Worm (Caenorhabditis elegans) whole organism, L4 larva: Measurements from ENCODE around the gene cccp-1.
A peak's percentile ranks its signal among the peaks of the same experiment; 100 is the strongest.

Source experiments
- D1046.2 ChIP-seq: fragments of 200-800 bp; sonication (Bioruptor generic); IDR thresholded peaks from 2 replicates; pipeline ENCODE4 v1.3.6; 2022; ENCODE audit warnings: missing genetic modification characterization, missing compliant biosample characterization
- F44E2.7 ChIP-seq: fragments of 200-800 bp; sonication (Bioruptor generic); IDR thresholded peaks from 2 replicates; pipeline ENCODE4 v2.1.2; 2022; ENCODE audit warnings: missing genetic modification characterization, missing compliant biosample characterization
- F49E8.2 ChIP-seq: sonication (generic microtip); optimal IDR thresholded peaks from 2 replicates; lab custom pipeline; 2016; ENCODE audit warnings: missing compliant biosample characterization, mild to moderate bottlenecking, missing genetic modification characterization, borderline replicate concordance
- T20F7.1 ChIP-seq: fragments of 200-800 bp; sonication (Bioruptor generic); optimal IDR thresholded peaks from 2 replicates; lab custom pipeline; 2018; ENCODE audit warnings: mild to moderate bottlenecking, missing genetic modification characterization, missing compliant biosample characterization
- Y48G9A.11 ChIP-seq: fragments of 200-800 bp; sonication (Bioruptor generic); IDR thresholded peaks from 2 replicates; pipeline ENCODE4 v1.3.6; 2022; ENCODE audit warnings: missing genetic modification reagents, missing genetic modification characterization, missing compliant biosample characterization
- Y5F2A.4 ChIP-seq: fragments of 200-800 bp; sonication (Bioruptor generic); optimal IDR thresholded peaks from 2 replicates; lab custom pipeline; 2018; ENCODE audit warnings: mild to moderate bottlenecking, missing genetic modification characterization, missing compliant biosample characterization
- ZK337.2 ChIP-seq: fragments of 200-800 bp; sonication (Bioruptor generic); IDR thresholded peaks from 2 replicates; pipeline ENCODE4 v1.3.6; 2022; ENCODE audit warnings: missing genetic modification reagents, missing genetic modification characterization, missing compliant biosample characterization
- ZK546.5 ChIP-seq, 2 experiments: sonication (generic microtip); optimal IDR thresholded peaks; 2 replicates each; lab custom pipeline; 2017; ENCODE audit warnings: missing biosample characterization in 2 of 2, missing genetic modification characterization in 2 of 2
- aha-1 ChIP-seq: fragments of 150-350 bp; peaks from one replicate; lab custom pipeline; 2014; ENCODE audit warnings: missing biosample characterization, missing genetic modification characterization
- ama-1 ChIP-seq: fragments of 150-350 bp; optimal IDR thresholded peaks from 2 replicates; lab custom pipeline; 2014; ENCODE audit warnings: inconsistent platforms, mixed read lengths
- ceh-32 ChIP-seq: sonication (generic microtip); optimal IDR thresholded peaks from 2 replicates; lab custom pipeline; 2016; ENCODE audit warnings: mild to moderate bottlenecking, missing genetic modification characterization, missing compliant biosample characterization; ENCODE audit not compliant: poor library complexity
- ceh-44 ChIP-seq: fragments of 200-800 bp; sonication (Bioruptor generic); IDR thresholded peaks from 2 replicates; pipeline ENCODE4 v1.3.6; 2022; ENCODE audit warnings: missing genetic modification reagents, missing genetic modification characterization, missing compliant biosample characterization
- ceh-62 ChIP-seq: sonication (generic microtip); optimal IDR thresholded peaks from 2 replicates; lab custom pipeline; 2017; ENCODE audit warnings: missing biosample characterization, missing genetic modification characterization
- ceh-82 ChIP-seq: sonication (generic microtip); optimal IDR thresholded peaks from 2 replicates; lab custom pipeline; 2017; ENCODE audit warnings: missing biosample characterization, missing genetic modification characterization
- cey-2 ChIP-seq: sonication (generic microtip); optimal IDR thresholded peaks from 3 replicates; lab custom pipeline; 2017; ENCODE audit warnings: missing genetic modification characterization, mild to moderate bottlenecking, missing compliant biosample characterization, antibody characterized with exemption, borderline replicate concordance; ENCODE audit not compliant: insufficient read depth
- daf-16 ChIP-seq, 3 experiments: sonication (generic microtip); optimal IDR thresholded peaks; 2 replicates each; lab custom pipeline; 2016 to 2017; ENCODE audit warnings: missing genetic modification characterization in 3 of 3, missing genetic modification reagents in 3 of 3, mild to moderate bottlenecking in 2 of 3, missing compliant biosample characterization in 2 of 3, missing biosample characterization in 1 of 3, moderate library complexity in 1 of 3
- dmd-6 ChIP-seq: fragments of 200-800 bp; sonication (Bioruptor generic); IDR thresholded peaks from 2 replicates; pipeline ENCODE4 v1.3.6; 2022; ENCODE audit warnings: missing genetic modification reagents, missing genetic modification characterization, missing compliant biosample characterization
- dmd-9 ChIP-seq: fragments of 200-800 bp; sonication (Bioruptor generic); IDR thresholded peaks from 2 replicates; pipeline ENCODE4 v1.3.6; 2022; ENCODE audit warnings: missing genetic modification reagents, missing genetic modification characterization, missing compliant biosample characterization
- dve-1 ChIP-seq: sonication (generic microtip); optimal IDR thresholded peaks from 2 replicates; lab custom pipeline; 2017; ENCODE audit warnings: antibody characterized with exemption, mild to moderate bottlenecking, missing genetic modification characterization, missing compliant biosample characterization; ENCODE audit not compliant: insufficient read depth
- egl-27 ChIP-seq: sonication (generic microtip); optimal IDR thresholded peaks from 3 replicates; lab custom pipeline; 2017; ENCODE audit warnings: missing biosample characterization, missing genetic modification reagents, missing genetic modification characterization
- gei-8 ChIP-seq: fragments of 200-800 bp; sonication (Bioruptor generic); optimal IDR thresholded peaks from 2 replicates; lab custom pipeline; 2018; ENCODE audit warnings: mild to moderate bottlenecking, missing genetic modification characterization, missing compliant biosample characterization
- hlh-11 ChIP-seq: fragments of 200-800 bp; sonication (Bioruptor generic); optimal IDR thresholded peaks from 2 replicates; lab custom pipeline; 2018; ENCODE audit warnings: mild to moderate bottlenecking, missing genetic modification characterization, missing compliant biosample characterization
- lim-7 ChIP-seq: fragments of 200-800 bp; sonication (Bioruptor generic); IDR thresholded peaks from 2 replicates; pipeline ENCODE4 v1.3.6; 2022; ENCODE audit warnings: missing genetic modification characterization, missing compliant biosample characterization
- lin-29 ChIP-seq: fragments of 200-800 bp; sonication (Bioruptor generic); IDR thresholded peaks from 2 replicates; pipeline ENCODE4 v1.3.6; 2022; ENCODE audit warnings: missing genetic modification reagents, missing genetic modification characterization, missing compliant biosample characterization
- lin-38 ChIP-seq: fragments of 200-800 bp; sonication (Bioruptor generic); IDR thresholded peaks from 2 replicates; pipeline ENCODE4 v1.3.6; 2022; ENCODE audit warnings: missing genetic modification reagents, missing genetic modification characterization, missing compliant biosample characterization
- madf-5 ChIP-seq, 2 experiments: fragments of 200-800 bp; sonication (Bioruptor generic); IDR thresholded peaks; 2 replicates each; pipeline ENCODE4 v1.3.6; 2022; ENCODE audit warnings: missing compliant biosample characterization in 2 of 2, missing genetic modification characterization in 2 of 2
- madf-9 ChIP-seq: fragments of 200-800 bp; sonication (Bioruptor generic); conservative IDR thresholded peaks from 2 replicates; pipeline ENCODE4 v1.3.6; 2022; ENCODE audit warnings: missing genetic modification reagents, missing genetic modification characterization, missing compliant biosample characterization
- mdl-1 ChIP-seq, 2 experiments: fragments of 150-350 bp in 1 of 2; sonication (generic microtip) in 1 of 2; optimal IDR thresholded peaks; 2 replicates each; lab custom pipeline; 2014 to 2017; ENCODE audit warnings: missing biosample characterization in 2 of 2, missing genetic modification characterization in 2 of 2
- mep-1 ChIP-seq: fragments of 150-350 bp; sonication (generic microtip); optimal IDR thresholded peaks from 3 replicates; lab custom pipeline; 2014; ENCODE audit warnings: missing biosample characterization, missing genetic modification characterization
- mes-2 ChIP-seq: sonication (generic microtip); optimal IDR thresholded peaks from 2 replicates; lab custom pipeline; 2016; ENCODE audit warnings: missing genotype, mild to moderate bottlenecking, missing genetic modification characterization, missing compliant biosample characterization; ENCODE audit not compliant: poor library complexity, severe bottlenecking
- mxl-2 ChIP-seq: fragments of 200-800 bp; sonication (Bioruptor generic); conservative IDR thresholded peaks from 2 replicates; pipeline ENCODE4 v1.3.6; 2022; ENCODE audit warnings: missing genetic modification reagents, missing genetic modification characterization, missing compliant biosample characterization
- mxl-3 ChIP-seq: fragments of 200-800 bp; sonication (Bioruptor generic); optimal IDR thresholded peaks from 2 replicates; lab custom pipeline; 2018; ENCODE audit warnings: mild to moderate bottlenecking, missing genetic modification characterization, missing compliant biosample characterization
- nhr-10 ChIP-seq: fragments of 150-350 bp; optimal IDR thresholded peaks from 2 replicates; lab custom pipeline; 2014; ENCODE audit warnings: missing biosample characterization, missing genetic modification characterization
- nhr-111 ChIP-seq: fragments of 200-800 bp; sonication (Bioruptor generic); optimal IDR thresholded peaks from 2 replicates; lab custom pipeline; 2018; ENCODE audit warnings: mild to moderate bottlenecking, missing genetic modification characterization, missing compliant biosample characterization
- nhr-41 ChIP-seq: fragments of 200-800 bp; sonication (Bioruptor generic); IDR thresholded peaks from 2 replicates; pipeline ENCODE4 v1.3.6; 2022; ENCODE audit warnings: missing genetic modification reagents, missing genetic modification characterization, missing compliant biosample characterization
- nhr-6 ChIP-seq: fragments of 150-350 bp; optimal IDR thresholded peaks from 2 replicates; lab custom pipeline; 2014; ENCODE audit warnings: missing biosample characterization, missing genetic modification characterization
- nhr-76 ChIP-seq: fragments of 150-350 bp; optimal IDR thresholded peaks from 2 replicates; lab custom pipeline; 2014; ENCODE audit warnings: missing biosample characterization, missing genetic modification characterization
- nhr-77 ChIP-seq: fragments of 150-350 bp; optimal IDR thresholded peaks from 2 replicates; lab custom pipeline; 2014; ENCODE audit warnings: missing biosample characterization, missing genetic modification characterization
- pqm-1 ChIP-seq: sonication (generic microtip); optimal IDR thresholded peaks from 2 replicates; lab custom pipeline; 2017; ENCODE audit warnings: missing biosample characterization, missing genetic modification characterization
- rbr-2 ChIP-seq: sonication (generic microtip); optimal IDR thresholded peaks from 2 replicates; lab custom pipeline; 2016; ENCODE audit warnings: missing genotype, missing genetic modification characterization, missing compliant biosample characterization
- set-16 ChIP-seq: fragments of 200-800 bp; sonication (Bioruptor generic); IDR thresholded peaks from 2 replicates; pipeline ENCODE4 v1.3.6; 2022; ENCODE audit warnings: missing genetic modification reagents, missing genetic modification characterization, missing compliant biosample characterization
- skn-1 ChIP-seq: fragments of 150-350 bp; optimal IDR thresholded peaks from 2 replicates; lab custom pipeline; 2014; ENCODE audit warnings: missing biosample characterization, missing genetic modification characterization
- snpc-1.2 ChIP-seq: fragments of 200-800 bp; sonication (Bioruptor generic); IDR thresholded peaks from 2 replicates; pipeline ENCODE4 v1.3.6; 2022; ENCODE audit warnings: missing genetic modification reagents, missing genetic modification characterization, missing compliant biosample characterization
- snpc-4 ChIP-seq: fragments of 150-350 bp; optimal IDR thresholded peaks from 2 replicates; lab custom pipeline; 2014; ENCODE audit warnings: missing biosample characterization, missing genetic modification characterization
- tag-97 ChIP-seq: fragments of 200-800 bp; sonication (Bioruptor generic); IDR thresholded peaks from 2 replicates; pipeline ENCODE4 v1.3.6; 2022; ENCODE audit warnings: missing genetic modification characterization, missing compliant biosample characterization
- tra-1 ChIP-seq: fragments of 200-800 bp; sonication (Bioruptor generic); IDR thresholded peaks from 2 replicates; pipeline ENCODE4 v1.3.6; 2022; ENCODE audit warnings: missing genetic modification reagents, missing genetic modification characterization, missing compliant biosample characterization
- unc-39 ChIP-seq: sonication (generic microtip); optimal IDR thresholded peaks from 2 replicates; lab custom pipeline; 2017; ENCODE audit warnings: missing biosample characterization, missing genetic modification characterization
- unc-62 ChIP-seq, 3 experiments: fragments of 150-350 bp in 1 of 3; sonication (generic microtip); optimal IDR thresholded peaks in 2 of 3; peaks in 1 of 3; 1 replicate in 1 of 3; 2 replicates in 2 of 3; lab custom pipeline; 2014 to 2017; ENCODE audit warnings: missing biosample characterization in 3 of 3, missing genetic modification characterization in 3 of 3, missing genetic modification reagents in 3 of 3, missing genotype in 1 of 3
- zag-1 ChIP-seq: fragments of 150-350 bp; optimal IDR thresholded peaks from 2 replicates; lab custom pipeline; 2014; ENCODE audit warnings: missing biosample characterization, missing genetic modification characterization
- zfp-2 ChIP-seq: sonication (generic microtip); optimal IDR thresholded peaks from 2 replicates; lab custom pipeline; 2016; ENCODE audit warnings: mild to moderate bottlenecking, missing genetic modification characterization, missing compliant biosample characterization
- zfp-3 ChIP-seq: fragments of 200-800 bp; sonication (Bioruptor generic); conservative IDR thresholded peaks from 2 replicates; pipeline ENCODE4 v1.3.6; 2022; ENCODE audit warnings: missing genetic modification reagents, missing genetic modification characterization, missing compliant biosample characterization

The cccp-1 gene

ce11 chrIII:12424066-12424465 is 48.6 kb upstream of the cccp-1 start (continued):
- no peak for TF ChIP-seq Y48G9A.11 (GFP tag; lab: Robert Waterston, UW)
- no peak for TF ChIP-seq F44E2.7 (GFP tag; lab: Robert Waterston, UW)
- TF ChIP-seq mdl-1 (tag; optimal IDR thresholded peaks at IDR 0.05; lab: Kevin White, UChicago), result no peak
- no peak for TF ChIP-seq ceh-82
- no peak for TF ChIP-seq lin-38 (GFP tag; lab: Robert Waterston, UW)
- TF ChIP-seq egl-27 (tag; lab: Kevin White, UChicago), result no peak
- TF ChIP-seq nhr-77 (tag; lab: Kevin White, UChicago), result peak; percentile 70
- no peak for TF ChIP-seq gei-8
- no peak for TF ChIP-seq snpc-4 (tag; lab: Kevin White, UChicago)
- no peak for TF ChIP-seq mxl-3
- no peak for TF ChIP-seq lin-29 (GFP tag; lab: Robert Waterston, UW)
- no peak for TF ChIP-seq nhr-111 (GFP tag; lab: Kevin White, UChicago)
- TF ChIP-seq nhr-10 (tag; lab: Kevin White, UChicago), result no peak
- TF ChIP-seq mxl-2 (GFP tag; lab: Robert Waterston, UW), result no peak
- TF ChIP-seq ZK546.5 (tag; optimal IDR thresholded peaks at IDR 0.05; lab: Kevin White, UChicago), result no peak
- no peak for TF ChIP-seq ceh-62 (tag; lab: Kevin White, UChicago)
- no peak for TF ChIP-seq F49E8.2 (tag; lab: Kevin White, UChicago)
- no peak for TF ChIP-seq madf-9
- TF ChIP-seq nhr-41 (GFP tag; lab: Robert Waterston, UW), result no peak
- no peak for TF ChIP-seq D1046.2 (GFP tag; lab: Robert Waterston, UW)
- TF ChIP-seq zfp-2, result no peak
- no peak for TF ChIP-seq set-16 (GFP tag; lab: Robert Waterston, UW)
- peak; percentile 66 for TF ChIP-seq hlh-11 (tag; lab: Kevin White, UChicago)
- TF ChIP-seq daf-16 (GFP tag; optimal IDR thresholded peaks at IDR 0.05; lab: Kevin White, UChicago), result no peak
- peak; percentile 44 for TF ChIP-seq daf-16 (tag; optimal IDR thresholded peaks at IDR 0.05; lab: Kevin White, UChicago)
- no peak for TF ChIP-seq T20F7.1
- no peak for TF ChIP-seq zfp-3 (GFP tag; lab: Robert Waterston, UW)
- TF ChIP-seq ZK337.2 (GFP tag; lab: Robert Waterston, UW), result no peak
- peak; percentile 70 for TF ChIP-seq pqm-1 (tag; lab: Kevin White, UChicago)
- no peak for TF ChIP-seq tag-97 (GFP tag; lab: Robert Waterston, UW)
- no peak for TF ChIP-seq nhr-76 (tag; lab: Kevin White, UChicago)
- TF ChIP-seq ceh-44 (GFP tag; lab: Robert Waterston, UW), result no peak
- peak in 1 of 2 experiments; percentile 7 for TF ChIP-seq unc-62 (GFP tag; optimal IDR thresholded peaks at IDR 0.05 in 1 of 2; lab: Kevin White, UChicago)
- TF ChIP-seq unc-62 (tag; optimal IDR thresholded peaks at IDR 0.05; lab: Kevin White, UChicago), result no peak
- TF ChIP-seq skn-1 (tag; lab: Kevin White, UChicago), result no peak
- TF ChIP-seq zag-1 (tag; lab: Kevin White, UChicago), result no peak
- peak; percentile 41 for TF ChIP-seq mep-1
- no peak for TF ChIP-seq aha-1 (tag; lab: Kevin White, UChicago)
- no peak for TF ChIP-seq ama-1 (lab: Kevin White, UChicago)
- TF ChIP-seq rbr-2 (tag; lab: Kevin White, UChicago), result no peak
- TF ChIP-seq ceh-32 (tag; lab: Kevin White, UChicago), result no peak
- no peak for TF ChIP-seq unc-39 (tag; lab: Kevin White, UChicago)
- peak; percentile 72 for TF ChIP-seq dve-1 (tag; lab: Kevin White, UChicago)
- TF ChIP-seq lim-7, result no peak
- peak; percentile 83 for TF ChIP-seq nhr-6 (tag; lab: Kevin White, UChicago)
- no peak for TF ChIP-seq snpc-1.2 (GFP tag; lab: Robert Waterston, UW)
- peak; percentile 68 for TF ChIP-seq dmd-6 (GFP tag; lab: Robert Waterston, UW)
- TF ChIP-seq madf-5 (GFP tag; IDR thresholded peaks at IDR 0.05; lab: Robert Waterston, UW), result no peak
- peak; percentile 35 for TF ChIP-seq mes-2
- no peak for TF ChIP-seq cey-2 (tag; lab: Kevin White, UChicago)
- no peak for TF ChIP-seq dmd-9 (GFP tag; lab: Robert Waterston, UW)
- no peak for TF ChIP-seq tra-1 (GFP tag; lab: Robert Waterston, UW)
- TF ChIP-seq Y5F2A.4 (GFP tag; lab: Kevin White, UChicago), result no peak
